Fruit fly (Drosophila melanogaster) whole organism, embryonic: ENCODE results near the gene MtnD.
A peak's percentile ranks its signal among the peaks of the same experiment; 100 is the strongest.

Experiments used
- Abd-B ChIP-seq: fragments of 200-800 bp; sonication (Bioruptor generic); optimal IDR thresholded peaks from 2 replicates; lab custom pipeline; 2018; ENCODE audit warnings: missing biosample characterization, mild to moderate bottlenecking, missing genetic modification characterization, moderate library complexity
- Aef1 ChIP-seq: fragments of 200-800 bp; sonication (Bioruptor generic); IDR thresholded peaks from 3 replicates; pipeline ENCODE4 v1.3.6; 2022; ENCODE audit warnings: missing biosample characterization, missing genetic modification characterization
- Atf3 ChIP-seq: fragments of 200-800 bp; sonication (Bioruptor generic); optimal IDR thresholded peaks from 3 replicates; lab custom pipeline; 2016; ENCODE audit warnings: missing biosample characterization, missing genetic modification characterization
- Bgb ChIP-seq: fragments of 200-800 bp; sonication (Bioruptor generic); IDR thresholded peaks from 2 replicates; pipeline ENCODE4 v1.3.6; 2022; ENCODE audit warnings: missing biosample characterization, missing genetic modification characterization; ENCODE audit not compliant: partially characterized antibody
- CG10267 ChIP-seq: fragments of 200-800 bp; sonication (Bioruptor generic); optimal IDR thresholded peaks from 2 replicates; lab custom pipeline; 2018; ENCODE audit warnings: missing biosample characterization, mild to moderate bottlenecking, missing genetic modification characterization, moderate library complexity
- CG10321 ChIP-seq: fragments of 200-800 bp; sonication (Bioruptor generic); IDR thresholded peaks from 2 replicates; pipeline ENCODE4 v1.3.6; 2022; ENCODE audit warnings: missing biosample characterization, missing genetic modification characterization
- CG11247 ChIP-seq: fragments of 200-800 bp; sonication (Bioruptor generic); IDR thresholded peaks from 2 replicates; pipeline ENCODE4 v1.3.6; 2022; ENCODE audit warnings: missing biosample characterization, missing genetic modification characterization
- CG1233 ChIP-seq: fragments of 200-800 bp; sonication (Bioruptor generic); optimal IDR thresholded peaks from 4 replicates; lab custom pipeline; 2018; ENCODE audit warnings: missing biosample characterization, mild to moderate bottlenecking, missing genetic modification characterization
- CG12659 ChIP-seq: fragments of 200-800 bp; sonication (Bioruptor generic); optimal IDR thresholded peaks from 3 replicates; lab custom pipeline; 2017; ENCODE audit warnings: mild to moderate bottlenecking, missing biosample characterization, missing genetic modification reagents, missing genetic modification characterization
- CG12744 ChIP-seq: fragments of 200-800 bp; sonication (Bioruptor generic); optimal IDR thresholded peaks from 2 replicates; lab custom pipeline; 2016; ENCODE audit warnings: missing biosample characterization, missing genetic modification characterization
- CG13287 ChIP-seq: fragments of 200-800 bp; sonication (Bioruptor generic); IDR thresholded peaks from 2 replicates; pipeline ENCODE4 v1.3.6; 2022; ENCODE audit warnings: missing biosample characterization, missing genetic modification characterization; ENCODE audit not compliant: partially characterized antibody
- CG13424 ChIP-seq: fragments of 200-800 bp; sonication (Bioruptor generic); optimal IDR thresholded peaks from 2 replicates; lab custom pipeline; 2019; ENCODE audit warnings: missing biosample characterization, mild to moderate bottlenecking, missing genetic modification characterization, moderate library complexity
- CG14050 ChIP-seq: fragments of 200-800 bp; sonication (Bioruptor generic); IDR thresholded peaks from 3 replicates; pipeline ENCODE4 v1.3.6; 2022; ENCODE audit warnings: missing biosample characterization, missing genetic modification characterization
- CG15073 ChIP-seq: fragments of 200-800 bp; sonication (Bioruptor generic); optimal IDR thresholded peaks from 2 replicates; lab custom pipeline; 2016; ENCODE audit warnings: missing biosample characterization, missing genetic modification characterization
- CG15601 ChIP-seq: fragments of 200-800 bp; sonication (Bioruptor generic); optimal IDR thresholded peaks from 3 replicates; lab custom pipeline; 2019; ENCODE audit warnings: missing biosample characterization, mild to moderate bottlenecking, missing genetic modification characterization, moderate library complexity
- CG16779 ChIP-seq: fragments of 200-800 bp; sonication (Bioruptor generic); IDR thresholded peaks from 2 replicates; pipeline ENCODE4 v1.3.6; 2022; ENCODE audit warnings: missing biosample characterization, missing genetic modification characterization
- CG18764 ChIP-seq: fragments of 200-800 bp; sonication (Bioruptor generic); optimal IDR thresholded peaks from 3 replicates; lab custom pipeline; 2016; ENCODE audit warnings: missing biosample characterization, missing genetic modification characterization
- CG2712 ChIP-seq: fragments of 200-800 bp; optimal IDR thresholded peaks from 3 replicates; lab custom pipeline; 2019; ENCODE audit warnings: missing biosample characterization, mild to moderate bottlenecking, missing genetic modification characterization, moderate library complexity
- CG2875 ChIP-seq: fragments of 200-800 bp; sonication (Bioruptor generic); optimal IDR thresholded peaks from 2 replicates; lab custom pipeline; 2017; ENCODE audit warnings: missing biosample characterization, mild to moderate bottlenecking, missing genetic modification characterization, missing genetic modification reagents
- CG2889 ChIP-seq: fragments of 200-800 bp; sonication (Bioruptor generic); IDR thresholded peaks from 3 replicates; pipeline ENCODE4 v1.3.6; 2022; ENCODE audit warnings: missing biosample characterization, missing genetic modification characterization
- CG33557 ChIP-seq: fragments of 200-800 bp; sonication (Bioruptor generic); optimal IDR thresholded peaks from 2 replicates; lab custom pipeline; 2019; ENCODE audit warnings: missing biosample characterization, mild to moderate bottlenecking, missing genetic modification characterization, moderate library complexity
- CG3407 ChIP-seq: fragments of 200-800 bp; sonication (Bioruptor generic); optimal IDR thresholded peaks from 2 replicates; lab custom pipeline; 2018; ENCODE audit warnings: missing biosample characterization, mild to moderate bottlenecking, missing genetic modification characterization
- CG42726 ChIP-seq: fragments of 200-800 bp; sonication (Bioruptor generic); IDR thresholded peaks from 2 replicates; pipeline ENCODE4 v1.3.6; 2022; ENCODE audit warnings: missing biosample characterization, missing genetic modification characterization; ENCODE audit not compliant: partially characterized antibody
- CG43689 ChIP-seq: fragments of 200-800 bp; sonication (Bioruptor generic); IDR thresholded peaks from 2 replicates; pipeline ENCODE4 v1.3.6; 2022; ENCODE audit warnings: missing biosample characterization, missing genetic modification characterization
- CG4730 ChIP-seq: fragments of 200-800 bp; sonication (Bioruptor generic); IDR thresholded peaks from 2 replicates; pipeline ENCODE4 v1.3.6; 2022; ENCODE audit warnings: missing biosample characterization, missing genetic modification characterization
- CG6765 ChIP-seq: fragments of 200-800 bp; sonication (Bioruptor generic); optimal IDR thresholded peaks from 3 replicates; lab custom pipeline; 2017; ENCODE audit warnings: missing biosample characterization, mild to moderate bottlenecking, missing genetic modification characterization
- CG6813 ChIP-seq: fragments of 200-800 bp; sonication (Bioruptor generic); optimal IDR thresholded peaks from 2 replicates; lab custom pipeline; 2017; ENCODE audit warnings: missing biosample characterization, missing genetic modification characterization, mild to moderate bottlenecking, moderate library complexity, missing genetic modification reagents
- CG7987 ChIP-seq: fragments of 200-800 bp; sonication (Bioruptor generic); optimal IDR thresholded peaks from 2 replicates; lab custom pipeline; 2018; ENCODE audit warnings: missing biosample characterization, mild to moderate bottlenecking, missing genetic modification characterization, moderate library complexity
- CG8388 ChIP-seq: fragments of 200-800 bp; sonication (Bioruptor generic); optimal IDR thresholded peaks from 2 replicates; lab custom pipeline; 2019; ENCODE audit warnings: missing biosample characterization, mild to moderate bottlenecking, missing genetic modification characterization, moderate library complexity
- CoRest ChIP-seq: fragments of 200-800 bp; sonication (Bioruptor generic); optimal IDR thresholded peaks from 3 replicates; lab custom pipeline; 2018; ENCODE audit warnings: missing biosample characterization, mild to moderate bottlenecking, missing genetic modification characterization, moderate library complexity
- D ChIP-seq, 2 experiments: fragments of 200-800 bp in 1 of 2; fragments of >200 bp in 1 of 2; sonication (Bioruptor generic) in 1 of 2; optimal IDR thresholded peaks; 2 replicates in 1 of 2; 3 replicates in 1 of 2; lab custom pipeline; 2017; ENCODE audit warnings: mild to moderate bottlenecking in 1 of 2, missing biosample characterization in 1 of 2, missing genetic modification characterization in 1 of 2, missing genetic modification reagents in 1 of 2
- Dad ChIP-seq: fragments of 200-800 bp; sonication (Bioruptor generic); optimal IDR thresholded peaks from 3 replicates; lab custom pipeline; 2016; ENCODE audit warnings: missing biosample characterization, missing genetic modification characterization
- Dek ChIP-seq: fragments of 200-800 bp; sonication (Bioruptor generic); optimal IDR thresholded peaks from 3 replicates; lab custom pipeline; 2019; ENCODE audit warnings: missing biosample characterization, mild to moderate bottlenecking, missing genetic modification characterization, moderate library complexity
- Max ChIP-seq: fragments of 200-800 bp; sonication (Bioruptor generic); optimal IDR thresholded peaks from 2 replicates; lab custom pipeline; 2016; ENCODE audit warnings: missing biosample characterization, mild to moderate bottlenecking, missing genetic modification characterization
- NfI ChIP-seq: fragments of 200-800 bp; sonication (Bioruptor generic); optimal IDR thresholded peaks from 3 replicates; lab custom pipeline; 2018; ENCODE audit warnings: missing biosample characterization, mild to moderate bottlenecking, missing genetic modification characterization, moderate library complexity
- Oli ChIP-seq: fragments of 200-800 bp; sonication (Bioruptor generic); optimal IDR thresholded peaks from 2 replicates; lab custom pipeline; 2018; ENCODE audit warnings: missing biosample characterization, mild to moderate bottlenecking, missing genetic modification characterization, moderate library complexity
- ato ChIP-seq: fragments of 200-800 bp; sonication (Bioruptor generic); IDR thresholded peaks from 2 replicates; pipeline ENCODE4 v1.3.6; 2022; ENCODE audit warnings: missing biosample characterization, missing genetic modification characterization; ENCODE audit not compliant: partially characterized antibody
- bab2 ChIP-seq: fragments of 200-800 bp; sonication (Bioruptor generic); optimal IDR thresholded peaks from 2 replicates; lab custom pipeline; 2016; ENCODE audit warnings: missing biosample characterization, missing genetic modification characterization
- dmrt99B ChIP-seq: fragments of 200-800 bp; sonication (Bioruptor generic); optimal IDR thresholded peaks from 2 replicates; lab custom pipeline; 2018; ENCODE audit warnings: missing biosample characterization, mild to moderate bottlenecking, missing genetic modification characterization, moderate library complexity
- eyg ChIP-seq: fragments of 200-800 bp; sonication (Bioruptor generic); optimal IDR thresholded peaks from 3 replicates; lab custom pipeline; 2016; ENCODE audit warnings: missing biosample characterization, missing genetic modification characterization
- gcm ChIP-seq: fragments of 200-800 bp; sonication (Bioruptor generic); optimal IDR thresholded peaks from 2 replicates; lab custom pipeline; 2019; ENCODE audit warnings: missing biosample characterization, mild to moderate bottlenecking, missing genetic modification characterization, moderate library complexity
- gfzf ChIP-seq: fragments of 200-800 bp; sonication (Bioruptor generic); optimal IDR thresholded peaks from 2 replicates; lab custom pipeline; 2016; ENCODE audit warnings: missing biosample characterization, mild to moderate bottlenecking, missing genetic modification characterization, moderate library complexity
- gro ChIP-seq: fragments of 200-800 bp; sonication (Bioruptor generic); optimal IDR thresholded peaks from 2 replicates; lab custom pipeline; 2016; ENCODE audit warnings: missing biosample characterization, missing genetic modification characterization
- nau ChIP-seq: fragments of 200-800 bp; sonication (Bioruptor generic); optimal IDR thresholded peaks from 3 replicates; lab custom pipeline; 2017; ENCODE audit warnings: missing biosample characterization, mild to moderate bottlenecking, missing genetic modification characterization, missing genetic modification reagents
- repo ChIP-seq: fragments of 200-800 bp; sonication (Bioruptor generic); optimal IDR thresholded peaks from 2 replicates; lab custom pipeline; 2016; ENCODE audit warnings: missing biosample characterization, missing genetic modification characterization
- rib ChIP-seq: fragments of 200-800 bp; sonication (Bioruptor generic); IDR thresholded peaks from 2 replicates; pipeline ENCODE4 v1.3.6; 2022; ENCODE audit warnings: missing biosample characterization, missing genetic modification characterization
- run ChIP-seq: fragments of 200-800 bp; sonication (Bioruptor generic); optimal IDR thresholded peaks from 3 replicates; lab custom pipeline; 2018; ENCODE audit warnings: missing biosample characterization, mild to moderate bottlenecking, missing genetic modification characterization
- stc ChIP-seq: fragments of 200-800 bp; sonication (Bioruptor generic); IDR thresholded peaks from 2 replicates; pipeline ENCODE4 v1.3.6; 2022; ENCODE audit warnings: missing biosample characterization, missing genetic modification characterization
- tio ChIP-seq: fragments of 200-800 bp; sonication (Bioruptor generic); optimal IDR thresholded peaks from 2 replicates; lab custom pipeline; 2017; ENCODE audit warnings: missing biosample characterization, missing genetic modification characterization, inconsistent platforms
- vfl ChIP-seq: fragments of 200-800 bp; sonication (Bioruptor generic); optimal IDR thresholded peaks from 2 replicates; lab custom pipeline; 2016; ENCODE audit warnings: missing biosample characterization, missing genetic modification characterization

The MtnD gene

dm6 chr3R:20555023-20555422 lies 20.3 kb downstream of the MtnD start (continued):
- TF ChIP-seq CoRest (tag; lab: Kevin White, UChicago) (no peak), CG12659 (GFP tag; lab: Kevin White, UChicago) (peak; percentile 6), eyg (GFP tag; lab: Kevin White, UChicago) (no peak), CG8388 (GFP tag; lab: Kevin White, UChicago) (peak; percentile 15), CG13287 (GFP tag; lab: Robert Waterston, UW) (no peak), CG15073 (no peak), gcm (GFP tag; lab: Kevin White, UChicago) (peak; percentile 17), CG18764 (GFP tag; lab: Kevin White, UChicago) (no peak), vfl (GFP tag; lab: Kevin White, UChicago) (no peak), CG10321 (GFP tag; lab: Robert Waterston, UW) (no peak), bab2 (GFP tag; lab: Kevin White, UChicago) (peak; percentile 32), CG2889 (GFP tag; lab: Robert Waterston, UW) (no peak), CG42726 (GFP tag; lab: Robert Waterston, UW) (no peak), NfI (peak; percentile 2), CG1233 (GFP tag; lab: Kevin White, UChicago) (peak; percentile 50), Dek (peak; percentile 41), nau (GFP tag; lab: Kevin White, UChicago) (peak; percentile 48), gro (GFP tag; lab: Kevin White, UChicago) (peak; percentile 81), stc (GFP tag; lab: Robert Waterston, UW) (peak; percentile 77), CG2875 (no peak), rib (GFP tag; lab: Robert Waterston, UW) (no peak; the same call in 1 of the 2 replicates), Dad (GFP tag; lab: Kevin White, UChicago) (no peak), Atf3 (GFP tag; lab: Kevin White, UChicago) (no peak), Bgb (GFP tag; lab: Robert Waterston, UW) (no peak), gfzf (GFP tag; lab: Kevin White, UChicago) (no peak), CG13424 (tag; lab: Kevin White, UChicago) (no peak), dmrt99B (tag; lab: Kevin White, UChicago) (peak; percentile 57), ato (no peak), Aef1 (GFP tag; lab: Robert Waterston, UW) (peak; percentile 60), CG16779 (GFP tag; lab: Robert Waterston, UW) (no peak), CG4730 (GFP tag; lab: Robert Waterston, UW) (peak; percentile 51), CG14050 (GFP tag; lab: Robert Waterston, UW) (peak; percentile 58; the same call in 2 of the 3 replicates), CG33557 (GFP tag; lab: Kevin White, UChicago) (no peak), CG6765 (GFP tag; lab: Kevin White, UChicago) (peak; percentile 72), CG43689 (GFP tag; lab: Robert Waterston, UW) (no peak), CG2712 (tag; lab: Kevin White, UChicago) (peak; percentile 78), CG11247 (GFP tag; lab: Robert Waterston, UW) (peak; percentile 63; the same call in 1 of the 2 replicates), CG15601 (tag; lab: Kevin White, UChicago) (no peak), tio (GFP tag; lab: Kevin White, UChicago) (no peak), CG7987 (GFP tag; lab: Kevin White, UChicago) (no peak), D (optimal IDR thresholded peaks at IDR 0.05; lab: Kevin White, UChicago) (no peak), D (GFP tag; optimal IDR thresholded peaks at IDR 0.05; lab: Kevin White, UChicago) (peak; percentile 40), CG6813 (GFP tag; lab: Kevin White, UChicago) (peak; percentile 23), repo (GFP tag; lab: Kevin White, UChicago) (no peak), CG10267 (tag; lab: Kevin White, UChicago) (no peak), CG3407 (no peak), run (tag; lab: Kevin White, UChicago) (no peak), Max (GFP tag; lab: Kevin White, UChicago) (no peak), CG12744 (GFP tag; lab: Kevin White, UChicago) (no peak), Abd-B (GFP tag; lab: Kevin White, UChicago) (peak; percentile 20), Oli (tag; lab: Kevin White, UChicago) (no peak)
